Worm (Caenorhabditis elegans) whole organism, mixed stage, embryonic: ENCODE data around the gene srx-120.

ENCODE experiments used
- blmp-1 ChIP-seq: fragments of 150-350 bp; optimal IDR thresholded peaks from 2 replicates; lab custom pipeline; 2014; ENCODE audit warnings: missing biosample characterization, missing genetic modification characterization
- elt-1 ChIP-seq: sonication (generic microtip); optimal IDR thresholded peaks from 2 replicates; lab custom pipeline; 2017; ENCODE audit warnings: missing genetic modification characterization, mild to moderate bottlenecking, missing compliant biosample characterization, antibody characterized with exemption, moderate library complexity, borderline replicate concordance; ENCODE audit not compliant: insufficient read depth
- lsy-2 ChIP-seq: fragments of 150-350 bp; optimal IDR thresholded peaks from 2 replicates; lab custom pipeline; 2014; ENCODE audit warnings: missing biosample characterization, missing genetic modification characterization
- mab-5 ChIP-seq: fragments of 150-350 bp; optimal IDR thresholded peaks from 2 replicates; lab custom pipeline; 2014; ENCODE audit warnings: missing biosample characterization, missing genetic modification characterization
- nhr-12 ChIP-seq: fragments of 150-350 bp; optimal IDR thresholded peaks from 2 replicates; lab custom pipeline; 2014; ENCODE audit warnings: missing biosample characterization, missing genetic modification characterization
- nhr-28 ChIP-seq: fragments of 150-350 bp; optimal IDR thresholded peaks from 2 replicates; lab custom pipeline; 2014; ENCODE audit warnings: missing biosample characterization, missing genetic modification characterization
- nhr-76 ChIP-seq: sonication (generic microtip); optimal IDR thresholded peaks from 2 replicates; lab custom pipeline; 2017; ENCODE audit warnings: missing biosample characterization, missing genetic modification characterization
- unc-39 ChIP-seq: fragments of 150-350 bp; optimal IDR thresholded peaks from 2 replicates; lab custom pipeline; 2014; ENCODE audit warnings: missing biosample characterization, missing genetic modification characterization

ce11 chrII:12514620-12515019 lies 16.4 kb upstream of the srx-120 start, which contains the start of gene srh-69:
- TF ChIP-seq mab-5 (no peak), nhr-12 (tag; lab: Kevin White, UChicago) (no peak), elt-1 (tag; lab: Kevin White, UChicago) (no peak), nhr-28 (no peak), nhr-76 (tag; lab: Kevin White, UChicago) (no peak), lsy-2 (no peak), blmp-1 (tag; lab: Kevin White, UChicago) (no peak), unc-39 (tag; lab: Kevin White, UChicago) (no peak)
